Worm (Caenorhabditis elegans): ENCODE results near the gene cyp-33D3.

Gene cyp-33D3

ce11 chrV:18868517-18868916 is 31.5 kb upstream of the cyp-33D3 start (continued):
- TF ChIP-seq skn-1 (tag; optimal IDR thresholded peaks at IDR 0.05) (peak; percentile 39), sptf-1 (tag; optimal IDR thresholded peaks at IDR 0.05) (no peak), fkh-8 (tag; optimal IDR thresholded peaks at IDR 0.05) (peak; percentile 9), efl-3 (GFP tag; optimal IDR thresholded peaks at IDR 0.05) (no peak), jun-1 (tag; optimal IDR thresholded peaks at IDR 0.05) (no peak), alr-1 (tag; optimal IDR thresholded peaks at IDR 0.05; ENCODE audit: borderline replicate concordance) (no peak), pag-3 (tag; optimal IDR thresholded peaks at IDR 0.05; ENCODE audit: borderline replicate concordance, insufficient read depth) (no peak), xbp-1 (tag; optimal IDR thresholded peaks at IDR 0.05) (no peak), swsn-7 (tag; optimal IDR thresholded peaks at IDR 0.05) (peak; percentile 12), lir-3 (tag; optimal IDR thresholded peaks at IDR 0.05; ENCODE audit: poor library complexity) (no peak), mdl-1 (tag; optimal IDR thresholded peaks at IDR 0.05) (peak in 1 of 2 experiments; percentile 41), Y116A8C.19 (tag; optimal IDR thresholded peaks at IDR 0.05; ENCODE audit: borderline replicate concordance) (no peak), elt-2 (tag; optimal IDR thresholded peaks at IDR 0.05) (no peak), nhr-11 (tag; optimal IDR thresholded peaks at IDR 0.05) (no peak), dpl-1 (GFP tag; optimal IDR thresholded peaks at IDR 0.05) (peak; percentile 26 to 53 (median 33)), lin-39 (tag; optimal IDR thresholded peaks at IDR 0.05) (no peak), unc-130 (tag; optimal IDR thresholded peaks at IDR 0.05) (no peak), blmp-1 (tag; optimal IDR thresholded peaks at IDR 0.05) (peak; percentile 61), nhr-19 (GFP tag; conservative IDR thresholded peaks at IDR 0.05) (no peak), fkh-4 (tag; optimal IDR thresholded peaks at IDR 0.05; ENCODE audit: borderline replicate concordance) (no peak), elt-3 (tag; optimal IDR thresholded peaks at IDR 0.05) (peak in 2 of 6 experiments; percentile 3 to 6), mep-1 (tag; optimal IDR thresholded peaks at IDR 0.05) (peak; percentile 71), tlp-1 (tag; optimal IDR thresholded peaks at IDR 0.05) (no peak), ceh-82 (tag; optimal IDR thresholded peaks at IDR 0.05) (peak in 1 of 3 experiments; percentile 2), lin-13 (GFP tag; optimal IDR thresholded peaks at IDR 0.05) (no peak), dsc-1 (tag; optimal IDR thresholded peaks at IDR 0.05) (no peak), vab-15 (tag; optimal IDR thresholded peaks at IDR 0.05) (no peak), irx-1 (tag; optimal IDR thresholded peaks at IDR 0.05) (no peak), nhr-71 (tag; optimal IDR thresholded peaks at IDR 0.05) (peak; percentile 45), isw-1 (GFP tag; IDR thresholded peaks at IDR 0.05) (no peak)

ce11 chrV:18859121-18859520 is 22.1 kb upstream of the cyp-33D3 start, which contains the start of gene wars-1:
Gene wars-1 (minus strand): TSS chrV:18859221.
- no peak for TF ChIP-seq xbp-1 (tag; optimal IDR thresholded peaks at IDR 0.05)

DNA sequence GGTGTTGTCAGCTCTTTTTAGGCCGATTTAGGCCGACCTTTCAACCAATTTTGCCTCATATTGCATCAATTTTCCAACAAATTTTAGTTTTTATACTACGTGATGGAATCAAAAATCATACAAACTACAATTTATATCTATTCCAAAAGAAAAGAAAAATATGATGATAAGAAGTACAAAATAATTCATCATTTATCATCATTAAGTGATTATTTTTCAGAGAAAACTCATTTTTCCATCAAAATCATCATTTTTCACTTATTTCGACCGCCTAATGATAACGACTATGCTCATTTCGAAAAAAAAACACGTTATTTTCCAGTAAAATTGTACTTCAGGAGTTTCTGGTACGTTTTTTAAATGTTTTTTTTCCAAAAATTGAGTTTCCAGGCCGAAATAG is 17.8 kb upstream of the cyp-33D3 start:
- no peak for TF ChIP-seq snu-23 (GFP tag; optimal IDR thresholded peaks at IDR 0.05)
- TF ChIP-seq efl-1 (optimal IDR thresholded peaks at IDR 0.05), result no peak
- peak in 1 of 2 experiments; percentile 29 for TF ChIP-seq efl-1 (GFP tag; optimal IDR thresholded peaks at IDR 0.05 in 1 of 2)

DNA sequence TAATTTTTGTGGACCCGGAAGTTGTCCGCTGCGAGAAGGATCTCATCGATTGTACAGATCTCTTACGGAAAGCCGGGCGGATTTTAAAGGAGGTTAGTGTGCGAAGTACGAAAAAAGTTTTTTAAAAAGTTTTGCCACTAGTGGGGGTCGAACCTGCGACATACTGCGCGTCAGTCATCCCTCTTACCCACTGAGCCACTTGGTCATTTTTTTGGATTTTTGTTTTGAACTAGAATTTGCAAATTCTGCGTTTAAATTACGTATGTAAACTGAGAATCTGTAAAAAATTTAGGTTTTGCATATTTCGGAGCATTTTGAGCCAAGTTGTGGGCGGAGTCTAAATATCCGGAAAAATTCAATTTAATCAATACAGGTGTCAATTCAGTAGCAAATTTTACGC is 11.6 kb upstream of the cyp-33D3 start:
- TF ChIP-seq nhr-19 (GFP tag; conservative IDR thresholded peaks at IDR 0.05), result no peak
- no peak for TF ChIP-seq efl-1 (optimal IDR thresholded peaks at IDR 0.05)
- TF ChIP-seq efl-1 (GFP tag; optimal IDR thresholded peaks at IDR 0.05 in 1 of 2), result peak in 1 of 2 experiments; percentile 42

ce11 chrV:18846480-18846879 is 9.5 kb upstream of the cyp-33D3 start, which contains the start of gene nhr-230:
Gene nhr-230 (plus strand): TSS chrV:18846780.
- TF ChIP-seq nhr-12 (tag; optimal IDR thresholded peaks at IDR 0.05) (no peak), fkh-8 (tag; optimal IDR thresholded peaks at IDR 0.05) (peak; percentile 1), unc-62 (GFP tag; optimal IDR thresholded peaks at IDR 0.05) (no peak), egl-13 (tag; optimal IDR thresholded peaks at IDR 0.05) (no peak), lin-39 (tag; optimal IDR thresholded peaks at IDR 0.05) (no peak), dsc-1 (tag; optimal IDR thresholded peaks at IDR 0.05) (peak; percentile 4)
